Fruit fly (Drosophila melanogaster) whole organism, embryonic: ENCODE results near the gene RabX4.
A peak's percentile ranks its signal among the peaks of the same experiment; 100 is the strongest.

Experiments
- ATbp ChIP-seq: fragments of 200-800 bp; sonication (Bioruptor generic); optimal IDR thresholded peaks from 2 replicates; lab custom pipeline; 2017; ENCODE audit warnings: missing biosample characterization, mild to moderate bottlenecking, missing genetic modification characterization, missing genetic modification reagents
- Atf6 ChIP-seq: fragments of 200-800 bp; sonication (Bioruptor generic); IDR thresholded peaks from 2 replicates; pipeline ENCODE4 v1.3.6; 2022; ENCODE audit warnings: missing biosample characterization, missing genetic modification characterization
- Bdp1 ChIP-seq: fragments of 200-800 bp; sonication (Bioruptor generic); optimal IDR thresholded peaks from 3 replicates; lab custom pipeline; 2016; ENCODE audit warnings: missing biosample characterization, missing genetic modification characterization
- Blimp-1 ChIP-seq: fragments of 200-800 bp; sonication (Bioruptor generic); optimal IDR thresholded peaks from 3 replicates; lab custom pipeline; 2018; ENCODE audit warnings: missing biosample characterization, missing genetic modification characterization, mild to moderate bottlenecking, moderate library complexity, missing genetic modification reagents
- Bteb2 ChIP-seq: fragments of 200-800 bp; sonication (Bioruptor generic); optimal IDR thresholded peaks from 2 replicates; lab custom pipeline; 2016; ENCODE audit warnings: missing biosample characterization, missing genetic modification characterization
- CG10147 ChIP-seq: fragments of 200-800 bp; sonication (Bioruptor generic); optimal IDR thresholded peaks from 2 replicates; lab custom pipeline; 2019; ENCODE audit warnings: missing biosample characterization, mild to moderate bottlenecking, missing genetic modification characterization, moderate library complexity
- CG11085 ChIP-seq: fragments of 200-800 bp; sonication (Bioruptor generic); IDR thresholded peaks from 2 replicates; pipeline ENCODE4 v1.3.6; 2022; ENCODE audit warnings: missing biosample characterization, missing genetic modification characterization
- CG12659 ChIP-seq: fragments of 200-800 bp; sonication (Bioruptor generic); optimal IDR thresholded peaks from 3 replicates; lab custom pipeline; 2017; ENCODE audit warnings: mild to moderate bottlenecking, missing biosample characterization, missing genetic modification reagents, missing genetic modification characterization
- CG14710 ChIP-seq: fragments of 200-800 bp; sonication (Bioruptor generic); optimal IDR thresholded peaks from 3 replicates; lab custom pipeline; 2019; ENCODE audit warnings: missing biosample characterization, mild to moderate bottlenecking, missing genetic modification characterization, moderate library complexity
- CG15601 ChIP-seq: fragments of 200-800 bp; sonication (Bioruptor generic); optimal IDR thresholded peaks from 3 replicates; lab custom pipeline; 2019; ENCODE audit warnings: missing biosample characterization, mild to moderate bottlenecking, missing genetic modification characterization, moderate library complexity
- CG1602 ChIP-seq: fragments of 200-800 bp; sonication (Bioruptor generic); optimal IDR thresholded peaks from 3 replicates; lab custom pipeline; 2016; ENCODE audit warnings: missing biosample characterization, missing genetic modification characterization
- CG16779 ChIP-seq: fragments of 200-800 bp; sonication (Bioruptor generic); IDR thresholded peaks from 2 replicates; pipeline ENCODE4 v1.3.6; 2022; ENCODE audit warnings: missing biosample characterization, missing genetic modification characterization
- CG17359 ChIP-seq: fragments of 200-800 bp; sonication (Bioruptor generic); optimal IDR thresholded peaks from 3 replicates; lab custom pipeline; 2018; ENCODE audit warnings: missing biosample characterization, mild to moderate bottlenecking, missing genetic modification characterization, moderate library complexity
- CG2202 ChIP-seq: fragments of 200-800 bp; sonication (Bioruptor generic); optimal IDR thresholded peaks from 2 replicates; lab custom pipeline; 2018; ENCODE audit warnings: missing biosample characterization, mild to moderate bottlenecking, missing genetic modification characterization
- CG34376 ChIP-seq: fragments of 200-800 bp; sonication (Bioruptor generic); optimal IDR thresholded peaks from 2 replicates; lab custom pipeline; 2018; ENCODE audit warnings: missing biosample characterization, mild to moderate bottlenecking, missing genetic modification characterization
- CG4328 ChIP-seq: fragments of 200-800 bp; sonication (Bioruptor generic); optimal IDR thresholded peaks from 3 replicates; lab custom pipeline; 2017; ENCODE audit warnings: missing biosample characterization, missing genetic modification reagents, missing genetic modification characterization
- CG6254 ChIP-seq: fragments of 200-800 bp; sonication (Bioruptor generic); optimal IDR thresholded peaks from 3 replicates; lab custom pipeline; 2017; ENCODE audit warnings: mild to moderate bottlenecking, missing biosample characterization, missing genetic modification reagents, missing genetic modification characterization
- CG6272 ChIP-seq: fragments of 200-800 bp; sonication (Bioruptor generic); IDR thresholded peaks from 2 replicates; pipeline ENCODE4 v1.3.6; 2022; ENCODE audit warnings: missing biosample characterization, missing genetic modification characterization
- CG6765 ChIP-seq: fragments of 200-800 bp; sonication (Bioruptor generic); optimal IDR thresholded peaks from 3 replicates; lab custom pipeline; 2017; ENCODE audit warnings: missing biosample characterization, mild to moderate bottlenecking, missing genetic modification characterization
- CG7357 ChIP-seq: fragments of 200-800 bp; sonication (Bioruptor generic); IDR thresholded peaks from 3 replicates; pipeline ENCODE4 v1.3.6; 2022; ENCODE audit warnings: missing biosample characterization, missing genetic modification characterization
- CG7839 ChIP-seq: fragments of 200-800 bp; sonication (Bioruptor generic); optimal IDR thresholded peaks from 3 replicates; lab custom pipeline; 2018; ENCODE audit warnings: missing biosample characterization, mild to moderate bottlenecking, missing genetic modification characterization, moderate library complexity
- CG8089 ChIP-seq: fragments of 200-800 bp; sonication (Bioruptor generic); optimal IDR thresholded peaks from 3 replicates; lab custom pipeline; 2016; ENCODE audit warnings: missing biosample characterization, missing genetic modification characterization
- CG8478 ChIP-seq: fragments of >200 bp; optimal IDR thresholded peaks from 2 replicates; lab custom pipeline; 2018
- CG8924 ChIP-seq: fragments of 200-800 bp; optimal IDR thresholded peaks from 3 replicates; lab custom pipeline; 2019; ENCODE audit warnings: missing biosample characterization, mild to moderate bottlenecking, missing genetic modification characterization, moderate library complexity
- D19A ChIP-seq: fragments of 200-800 bp; optimal IDR thresholded peaks from 3 replicates; lab custom pipeline; 2019; ENCODE audit warnings: missing biosample characterization, mild to moderate bottlenecking, missing genetic modification characterization, moderate library complexity
- Dbx ChIP-seq: fragments of 200-800 bp; sonication (Bioruptor generic); IDR thresholded peaks from 3 replicates; pipeline ENCODE4 v1.3.6; 2022; ENCODE audit warnings: missing biosample characterization, missing genetic modification characterization
- Dek ChIP-seq: fragments of 200-800 bp; sonication (Bioruptor generic); optimal IDR thresholded peaks from 3 replicates; lab custom pipeline; 2019; ENCODE audit warnings: missing biosample characterization, mild to moderate bottlenecking, missing genetic modification characterization, moderate library complexity
- Dfd ChIP-seq, 2 experiments: fragments of >200 bp; optimal IDR thresholded peaks; 2 replicates each; lab custom pipeline; 2017; ENCODE audit warnings: missing biosample characterization in 2 of 2, missing genetic modification characterization in 2 of 2
- Dip2 ChIP-seq: fragments of 200-800 bp; sonication (Bioruptor generic); IDR thresholded peaks from 2 replicates; pipeline ENCODE4 v1.3.6; 2022; ENCODE audit warnings: missing biosample characterization, missing genetic modification characterization
- E2f2 ChIP-seq: fragments of 200-800 bp; sonication (Bioruptor generic); IDR thresholded peaks from 2 replicates; pipeline ENCODE4 v1.3.6; 2022; ENCODE audit warnings: missing biosample characterization, missing genetic modification characterization
- Fer1 ChIP-seq: fragments of 200-800 bp; sonication (Bioruptor generic); optimal IDR thresholded peaks from 2 replicates; lab custom pipeline; 2017; ENCODE audit warnings: missing biosample characterization, mild to moderate bottlenecking, missing genetic modification characterization
- Lhr ChIP-seq: fragments of 200-800 bp; sonication (Bioruptor generic); optimal IDR thresholded peaks from 3 replicates; lab custom pipeline; 2017; ENCODE audit warnings: mild to moderate bottlenecking, missing biosample characterization, missing genetic modification reagents, missing genetic modification characterization
- Lpt ChIP-seq: fragments of >200 bp; optimal IDR thresholded peaks from 2 replicates; lab custom pipeline; 2018; ENCODE audit warnings: missing biosample characterization, missing genetic modification characterization
- Med ChIP-seq: fragments of 200-800 bp; sonication (Bioruptor generic); peaks from one replicate; lab custom pipeline; 2016; ENCODE audit warnings: missing biosample characterization, missing genetic modification characterization, mild to moderate bottlenecking, inconsistent platforms, moderate library complexity
- Myb ChIP-seq: fragments of 200-800 bp; sonication (Bioruptor generic); optimal IDR thresholded peaks from 2 replicates; lab custom pipeline; 2016; ENCODE audit warnings: missing biosample characterization, missing genetic modification characterization
- PHDP ChIP-seq: fragments of 200-800 bp; sonication (Bioruptor generic); optimal IDR thresholded peaks from 3 replicates; lab custom pipeline; 2018; ENCODE audit warnings: missing biosample characterization, mild to moderate bottlenecking, missing genetic modification characterization, moderate library complexity
- Sry-β ChIP-seq: fragments of 200-800 bp; sonication (Bioruptor generic); optimal IDR thresholded peaks from 2 replicates; lab custom pipeline; 2018; ENCODE audit warnings: missing biosample characterization, mild to moderate bottlenecking, missing genetic modification characterization, moderate library complexity
- aop ChIP-seq: fragments of 200-800 bp; sonication (Bioruptor generic); IDR thresholded peaks from 2 replicates; pipeline ENCODE4 v1.3.6; 2022; ENCODE audit warnings: missing biosample characterization, missing genetic modification characterization
- bcd ChIP-seq: fragments of 200-800 bp; sonication (Bioruptor generic); optimal IDR thresholded peaks from 2 replicates; lab custom pipeline; 2017; ENCODE audit warnings: missing biosample characterization, mild to moderate bottlenecking, missing genetic modification characterization
- chn ChIP-seq: fragments of 200-800 bp; sonication (Bioruptor generic); optimal IDR thresholded peaks from 2 replicates; lab custom pipeline; 2016; ENCODE audit warnings: missing biosample characterization, missing genetic modification characterization
- da ChIP-seq: fragments of 200-800 bp; sonication (Bioruptor generic); optimal IDR thresholded peaks from 2 replicates; lab custom pipeline; 2016; ENCODE audit warnings: missing biosample characterization, missing genetic modification characterization
- danr ChIP-seq: fragments of 200-800 bp; sonication (Bioruptor generic); IDR thresholded peaks from 2 replicates; pipeline ENCODE4 v1.3.6; 2022; ENCODE audit warnings: missing biosample characterization, missing genetic modification characterization
- dmrt99B ChIP-seq: fragments of 200-800 bp; sonication (Bioruptor generic); optimal IDR thresholded peaks from 2 replicates; lab custom pipeline; 2018; ENCODE audit warnings: missing biosample characterization, mild to moderate bottlenecking, missing genetic modification characterization, moderate library complexity
- dysf ChIP-seq: fragments of 200-800 bp; sonication (Bioruptor generic); IDR thresholded peaks from 3 replicates; pipeline ENCODE4 v1.3.6; 2022; ENCODE audit warnings: missing biosample characterization, missing genetic modification characterization
- grn ChIP-seq: fragments of 200-800 bp; sonication (Bioruptor generic); optimal IDR thresholded peaks from 3 replicates; lab custom pipeline; 2017; ENCODE audit warnings: missing biosample characterization, missing genetic modification characterization
- inv ChIP-seq: fragments of 200-800 bp; sonication (Bioruptor generic); IDR thresholded peaks from 2 replicates; pipeline ENCODE4 v1.3.6; 2022; ENCODE audit warnings: missing biosample characterization, missing genetic modification characterization; ENCODE audit not compliant: partially characterized antibody
- shn ChIP-seq: fragments of 200-800 bp; sonication (Bioruptor generic); optimal IDR thresholded peaks from 3 replicates; lab custom pipeline; 2016; ENCODE audit warnings: missing biosample characterization, missing genetic modification characterization
- tgo ChIP-seq: fragments of 200-800 bp; sonication (Bioruptor generic); IDR thresholded peaks from 3 replicates; pipeline ENCODE4 v1.3.6; 2022; ENCODE audit warnings: missing biosample characterization, missing genetic modification characterization
- vnd ChIP-seq: fragments of 200-800 bp; sonication (Bioruptor generic); IDR thresholded peaks from 3 replicates; pipeline ENCODE4 v1.3.6; 2022; ENCODE audit warnings: missing biosample characterization, missing genetic modification characterization; ENCODE audit not compliant: partially characterized antibody
- zen ChIP-seq: fragments of 200-800 bp; sonication (Bioruptor generic); optimal IDR thresholded peaks from 3 replicates; lab custom pipeline; 2018; ENCODE audit warnings: missing biosample characterization, mild to moderate bottlenecking, missing genetic modification characterization, moderate library complexity

Gene RabX4

dm6 chr3R:24816993-24817854 is 11.0 kb downstream of the RabX4 start, which contains the start of the genes CG5808 and Saf-B (continued):
- TF ChIP-seq zen (tag; lab: Kevin White, UChicago) (peak; percentile 32), Myb (GFP tag; lab: Kevin White, UChicago) (no peak), Dip2 (GFP tag; lab: Robert Waterston, UW) (no peak), CG8478 (lab: Kevin White, UChicago) (no peak), da (GFP tag; lab: Kevin White, UChicago) (no peak), Dek (tag; lab: Kevin White, UChicago) (peak; percentile 33), Dfd (GFP tag; optimal IDR thresholded peaks at IDR 0.05; lab: Kevin White, UChicago) (no peak), vnd (GFP tag; lab: Robert Waterston, UW) (peak; percentile 88), CG2202 (no peak), CG10147 (GFP tag; lab: Kevin White, UChicago) (no peak), CG6272 (GFP tag; lab: Robert Waterston, UW) (no peak), CG17359 (no peak), CG6254 (no peak), Bdp1 (GFP tag; lab: Kevin White, UChicago) (no peak), chn (GFP tag; lab: Kevin White, UChicago) (no peak), Lhr (GFP tag; lab: Kevin White, UChicago) (peak; percentile 59), CG15601 (tag; lab: Kevin White, UChicago) (no peak), CG1602 (peak; percentile 17), CG4328 (GFP tag; lab: Kevin White, UChicago) (no peak), danr (no peak), shn (GFP tag; lab: Kevin White, UChicago) (no peak), Blimp-1 (GFP tag; lab: Kevin White, UChicago) (no peak), CG7839 (tag; lab: Kevin White, UChicago) (no peak), Bteb2 (GFP tag; lab: Kevin White, UChicago) (no peak), Dbx (GFP tag; lab: Robert Waterston, UW) (peak; percentile 44; the same call in 2 of the 3 replicates), CG34376 (no peak), CG12659 (GFP tag; lab: Kevin White, UChicago) (peak; percentile 63), tgo (peak; percentile 63), ATbp (GFP tag; lab: Kevin White, UChicago) (no peak), E2f2 (GFP tag; lab: Robert Waterston, UW) (no peak), CG14710 (peak; percentile 88), Lpt (GFP tag; lab: Kevin White, UChicago) (no peak), Atf6 (GFP tag; lab: Robert Waterston, UW) (no peak), CG16779 (no peak), Med (GFP tag; lab: Kevin White, UChicago) (peak; percentile 78), Fer1 (no peak), bcd (GFP tag; lab: Kevin White, UChicago) (peak; percentile 23), grn (no peak), CG8089 (GFP tag; lab: Kevin White, UChicago) (no peak), CG8924 (peak; percentile 70), D19A (tag; lab: Kevin White, UChicago) (no peak), CG7357 (GFP tag; lab: Robert Waterston, UW) (no peak), dmrt99B (tag; lab: Kevin White, UChicago) (no peak), inv (peak; percentile 75), CG11085 (GFP tag; lab: Robert Waterston, UW) (no peak), aop (GFP tag; lab: Robert Waterston, UW) (no peak), CG6765 (GFP tag; lab: Kevin White, UChicago) (no peak), dysf (peak; percentile 50; the same call in 2 of the 3 replicates), Sry-β (GFP tag; lab: Kevin White, UChicago) (peak; percentile 10), PHDP (no peak)
